Worm (Caenorhabditis elegans): Measurements from ENCODE around the gene F43G6.4.

F43G6.4 gene

DNA sequence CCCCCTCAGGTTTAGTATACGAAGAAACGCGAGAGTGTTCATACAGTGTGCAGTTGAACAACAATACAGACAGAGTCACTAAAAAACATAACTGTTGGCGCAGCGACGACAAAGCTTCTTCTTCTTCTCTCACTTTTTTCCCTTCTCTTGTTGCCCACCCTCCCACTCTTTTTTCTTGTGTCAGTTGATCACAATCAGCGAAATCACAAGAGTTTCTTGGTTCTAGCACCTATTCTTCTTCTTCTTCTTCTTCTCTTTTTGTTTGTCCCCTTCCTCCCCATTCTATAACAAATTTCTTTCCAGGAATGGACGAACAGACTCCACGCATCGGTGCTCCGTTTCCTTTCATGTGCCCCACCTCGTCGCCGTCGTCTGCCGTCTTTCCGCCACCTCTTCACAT lies at the start of gene F43G6.4:
Gene F43G6.4, plus strand, starts transcription at position 301 of the 400 bp plus-strand sequence.
- TF ChIP-seq hif-1 (tag; optimal IDR thresholded peaks at IDR 0.05) (no peak), hlh-11 (tag; optimal IDR thresholded peaks at IDR 0.05) (no peak), daf-19 (GFP tag; conservative IDR thresholded peaks at IDR 0.05) (no peak), zfp-2 (tag; optimal IDR thresholded peaks at IDR 0.05) (no peak), dmd-6 (GFP tag; IDR thresholded peaks at IDR 0.05) (no peak), lir-3 (tag; optimal IDR thresholded peaks at IDR 0.05) (no peak), dpl-1 (GFP tag; optimal IDR thresholded peaks at IDR 0.05) (no peak), unc-39 (tag; optimal IDR thresholded peaks at IDR 0.05) (no peak), lin-38 (GFP tag; IDR thresholded peaks at IDR 0.05) (no peak), lim-7 (GFP tag; IDR thresholded peaks at IDR 0.05) (no peak), snpc-1.2 (GFP tag; IDR thresholded peaks at IDR 0.05) (no peak)

DNA sequence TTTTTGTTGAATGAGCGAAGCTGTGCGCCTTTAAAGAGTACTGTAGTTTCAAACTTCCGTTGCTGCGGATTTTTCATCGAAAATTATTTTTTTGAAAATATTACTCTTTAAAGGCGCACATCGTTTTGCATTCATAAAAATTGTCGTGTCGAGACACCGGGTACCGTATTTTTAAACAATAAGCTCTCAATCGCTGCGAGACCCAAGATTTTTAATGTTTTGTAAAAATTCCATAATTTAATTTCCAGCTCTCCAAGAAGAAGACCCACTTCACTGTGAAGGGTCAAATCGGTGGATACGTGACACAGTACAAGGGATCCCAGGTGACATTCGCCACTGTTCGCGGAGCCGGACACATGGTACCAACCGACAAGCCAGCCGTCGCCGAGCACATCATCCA lies 48.2 kb upstream of the F43G6.4 start:
- TF ChIP-seq unc-62 (GFP tag; optimal IDR thresholded peaks at IDR 0.05 in 1 of 2), result peak in 1 of 2 experiments; percentile 94
- no peak for TF ChIP-seq unc-62 (tag; optimal IDR thresholded peaks at IDR 0.05)
- TF ChIP-seq spr-1 (tag; optimal IDR thresholded peaks at IDR 0.05), result peak; percentile 22
- TF ChIP-seq jun-1 (tag; optimal IDR thresholded peaks at IDR 0.05), result no peak
- no peak for TF ChIP-seq snpc-4 (tag; optimal IDR thresholded peaks at IDR 0.05)

DNA sequence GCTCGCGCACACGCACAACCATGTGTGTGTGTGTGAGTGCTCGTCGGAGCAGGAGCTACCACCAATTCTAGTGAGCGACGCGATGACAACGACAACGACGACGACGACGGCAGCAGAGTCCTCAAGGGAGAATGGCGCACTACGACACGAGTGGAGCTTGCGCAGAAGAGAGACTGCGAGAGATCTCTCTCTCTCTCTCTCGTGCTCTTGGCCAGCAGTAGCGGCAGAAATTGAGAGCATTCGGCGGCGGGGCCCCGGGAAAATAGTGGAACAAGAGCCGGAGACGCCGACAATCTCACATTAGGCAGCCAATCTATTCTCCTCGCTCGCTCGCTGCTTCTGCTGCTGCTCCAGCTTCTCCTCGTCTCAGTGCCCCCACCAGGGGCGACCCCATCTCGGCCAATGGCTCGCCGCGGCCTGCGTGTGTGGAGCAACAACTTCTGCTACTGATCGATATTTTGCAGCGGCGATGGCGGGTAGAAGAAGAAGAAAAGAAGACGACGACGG lies 43.7 kb upstream of the F43G6.4 start:
- TF ChIP-seq nhr-10 (tag; optimal IDR thresholded peaks at IDR 0.05) (no peak), egl-27 (tag; optimal IDR thresholded peaks at IDR 0.05) (no peak), tra-1 (GFP tag; IDR thresholded peaks at IDR 0.05) (0 out of 2 replicates have a peak, but pooled peaks have one; percentile 17), pqm-1 (tag; optimal IDR thresholded peaks at IDR 0.05) (no peak), spr-1 (tag; optimal IDR thresholded peaks at IDR 0.05) (peak; percentile 53), aly-2 (tag; optimal IDR thresholded peaks at IDR 0.05) (no peak), dpl-1 (GFP tag; optimal IDR thresholded peaks at IDR 0.05) (no peak), lir-3 (tag; optimal IDR thresholded peaks at IDR 0.05) (no peak), snpc-1.2 (GFP tag; IDR thresholded peaks at IDR 0.05) (no peak), daf-12 (tag; optimal IDR thresholded peaks at IDR 0.05) (no peak), madf-5 (GFP tag; IDR thresholded peaks at IDR 0.05) (0 out of 4 replicates have a peak, but pooled peaks of 1 of the 2 experiments have one; percentile 16), duxl-1 (tag; optimal IDR thresholded peaks at IDR 0.05; ENCODE audit: poor library complexity) (no peak), unc-62 (GFP tag; optimal IDR thresholded peaks at IDR 0.05 in 1 of 2) (peak in 1 of 2 experiments; percentile 93), unc-62 (tag; optimal IDR thresholded peaks at IDR 0.05) (no peak), nhr-28 (tag; optimal IDR thresholded peaks at IDR 0.05) (no peak), daf-8 (GFP tag; IDR thresholded peaks at IDR 0.05) (0 out of 2 replicates have a peak, but pooled peaks have one; percentile 72), nhr-111 (GFP tag; optimal IDR thresholded peaks at IDR 0.05) (no peak), mep-1 (tag; optimal IDR thresholded peaks at IDR 0.05) (peak; percentile 82), nhr-76 (tag; optimal IDR thresholded peaks at IDR 0.05) (no peak), dve-1 (tag; optimal IDR thresholded peaks at IDR 0.05; ENCODE audit: insufficient read depth) (no peak), pha-4 (GFP tag; IDR thresholded peaks at IDR 0.05) (peak; percentile 54; the same call in 1 of the 2 replicates), pha-4 (tag; optimal IDR thresholded peaks at IDR 0.05) (no peak), zfp-3 (GFP tag; conservative IDR thresholded peaks at IDR 0.05) (no peak), mdl-1 (tag; optimal IDR thresholded peaks at IDR 0.05) (peak; percentile 5 to 73), hmg-1.1 (GFP tag; IDR thresholded peaks at IDR 0.05) (peak; percentile 83; the same call in 1 of the 2 replicates), Y48G9A.11 (GFP tag; IDR thresholded peaks at IDR 0.05) (no peak), tag-97 (GFP tag; IDR thresholded peaks at IDR 0.05) (no peak), jun-1 (tag; optimal IDR thresholded peaks at IDR 0.05) (no peak), lin-13 (GFP tag; optimal IDR thresholded peaks at IDR 0.05) (peak; percentile 1), R02D3.7 (tag; optimal IDR thresholded peaks at IDR 0.05) (no peak), nhr-42 (GFP tag; IDR thresholded peaks at IDR 0.05) (no peak), lim-7 (GFP tag; IDR thresholded peaks at IDR 0.05) (no peak), lin-1 (GFP tag; IDR thresholded peaks at IDR 0.05) (no peak), ceh-20 (GFP tag; IDR thresholded peaks at IDR 0.05) (peak; percentile 66), D1046.2 (GFP tag; IDR thresholded peaks at IDR 0.05) (0 out of 2 replicates have a peak, but pooled peaks have one; percentile 27), F49E8.2 (tag; optimal IDR thresholded peaks at IDR 0.05; ENCODE audit: borderline replicate concordance) (no peak), hlh-30 (tag; optimal IDR thresholded peaks at IDR 0.05; ENCODE audit: insufficient read depth) (peak; percentile 84), zfp-2 (tag; optimal IDR thresholded peaks at IDR 0.05) (peak; percentile 5)
